Worm (Caenorhabditis elegans) whole organism, L3 larva: Measurements from ENCODE around the gene srj-6.

ENCODE experiments used
- ceh-28 ChIP-seq: fragments of 150-350 bp; optimal IDR thresholded peaks from 2 replicates; lab custom pipeline; 2014; ENCODE audit warnings: missing biosample characterization, missing genetic modification reagents, missing genetic modification characterization
- elt-2 ChIP-seq: sonication (generic microtip); optimal IDR thresholded peaks from 2 replicates; lab custom pipeline; 2016; ENCODE audit warnings: missing genetic modification reagents, mild to moderate bottlenecking, missing genetic modification characterization, missing compliant biosample characterization
- skn-1 ChIP-seq: fragments of 150-350 bp; optimal IDR thresholded peaks from 2 replicates; lab custom pipeline; 2014; ENCODE audit warnings: missing biosample characterization, missing genetic modification characterization
- snpc-4 ChIP-seq: fragments of 150-350 bp; optimal IDR thresholded peaks from 2 replicates; lab custom pipeline; 2014; ENCODE audit warnings: missing biosample characterization, missing genetic modification characterization

- TF ChIP-seq skn-1 (no peak), snpc-4 (tag; lab: Kevin White, UChicago) (no peak), ceh-28 (no peak), elt-2 (tag; lab: Kevin White, UChicago) (no peak)
These were observed 11.6 kb downstream of the srj-6 start, which contains the start of gene nhr-190 for ce11 chrV:642750-643149.
